Fruit fly (Drosophila melanogaster): ENCODE results near the gene CG44837.

dm6 chr3L:11821723-11822445, 116.8 kb downstream of the CG44837 start, which contains the start of the genes CG11597 and CG5946:
- TF ChIP-seq ttk (optimal IDR thresholded peaks at IDR 0.05), result no peak
- no peak for TF ChIP-seq psq (optimal IDR thresholded peaks at IDR 0.05)
- TF ChIP-seq Myc (optimal IDR thresholded peaks at IDR 0.05), result no peak

Measured in Kc167 (cell line).